Worm (Caenorhabditis elegans) whole organism, young adult: ENCODE measurements around the gene R102.1.
"Not testable (repeated sequence)": the region's sequence is repeated elsewhere in the genome, so short reads cannot be mapped to it uniquely, and the experiment has no call there.

Experiments
- D2030.7 ChIP-seq: fragments of 200-800 bp; sonication (Bioruptor generic); IDR thresholded peaks from 2 replicates; pipeline ENCODE4 v1.3.6; 2022; ENCODE audit warnings: missing genetic modification reagents, missing genetic modification characterization, missing compliant biosample characterization
- F22D6.2 ChIP-seq: sonication (generic microtip); optimal IDR thresholded peaks from 2 replicates; lab custom pipeline; 2016; ENCODE audit warnings: mild to moderate bottlenecking, missing genetic modification characterization, missing compliant biosample characterization
- F52B5.7 ChIP-seq: sonication (generic microtip); optimal IDR thresholded peaks from 2 replicates; lab custom pipeline; 2016; ENCODE audit warnings: mild to moderate bottlenecking, missing genetic modification characterization, missing compliant biosample characterization
- F57C9.4 ChIP-seq: sonication (generic microtip); optimal IDR thresholded peaks from 2 replicates; lab custom pipeline; 2017; ENCODE audit warnings: mild to moderate bottlenecking, missing genetic modification characterization, missing compliant biosample characterization
- Y53G8AR.9 ChIP-seq: fragments of 200-800 bp; sonication (Bioruptor generic); conservative IDR thresholded peaks from 2 replicates; pipeline ENCODE4 v1.3.6; 2022; ENCODE audit warnings: missing genetic modification reagents, missing genetic modification characterization, missing compliant biosample characterization
- Y56A3A.18 ChIP-seq: fragments of 200-800 bp; sonication (Bioruptor generic); IDR thresholded peaks from 2 replicates; pipeline ENCODE4 v1.3.6; 2022; ENCODE audit warnings: missing genetic modification reagents, missing genetic modification characterization, missing compliant biosample characterization
- Y95B8A.8 ChIP-seq: fragments of 200-800 bp; sonication (Bioruptor generic); IDR thresholded peaks from 2 replicates; pipeline ENCODE4 v1.3.6; 2022; ENCODE audit warnings: missing genetic modification reagents, missing genetic modification characterization, missing compliant biosample characterization
- akir-1 ChIP-seq: fragments of 200-800 bp; sonication (Bioruptor generic); optimal IDR thresholded peaks from 2 replicates; lab custom pipeline; 2018; ENCODE audit warnings: mild to moderate bottlenecking, missing genetic modification characterization, moderate library complexity, missing compliant biosample characterization
- ama-1 ChIP-seq, 3 experiments: fragments of 150-350 bp in 1 of 3; sonication (generic microtip) in 2 of 3; optimal IDR thresholded peaks; 2 replicates each; lab custom pipeline; 2014 to 2018; ENCODE audit warnings: missing biosample characterization in 2 of 3, missing genetic modification characterization in 2 of 3, missing genetic modification reagents in 2 of 3
- athp-1 ChIP-seq: sonication (generic microtip); optimal IDR thresholded peaks from 2 replicates; lab custom pipeline; 2017; ENCODE audit warnings: mild to moderate bottlenecking, missing genetic modification characterization, missing compliant biosample characterization
- attf-5 ChIP-seq: fragments of 200-800 bp; sonication (Bioruptor generic); optimal IDR thresholded peaks from 2 replicates; lab custom pipeline; 2018; ENCODE audit warnings: mild to moderate bottlenecking, missing genetic modification characterization, missing compliant biosample characterization
- bed-1 ChIP-seq: fragments of 200-800 bp; sonication (Bioruptor generic); IDR thresholded peaks from 2 replicates; pipeline ENCODE4 v1.3.6; 2022; ENCODE audit warnings: missing genetic modification reagents, missing genetic modification characterization, missing compliant biosample characterization
- cebp-1 ChIP-seq, 2 experiments: fragments of 200-800 bp in 1 of 2; sonication (Bioruptor generic) in 1 of 2; sonication (generic microtip) in 1 of 2; IDR thresholded peaks in 1 of 2; optimal IDR thresholded peaks in 1 of 2; 2 replicates each; pipeline versions ENCODE4 v1.3.6 to Lab custom; 2017 to 2022; ENCODE audit warnings: missing compliant biosample characterization in 2 of 2, missing genetic modification characterization in 2 of 2, mild to moderate bottlenecking in 1 of 2, missing genetic modification reagents in 1 of 2, moderate library complexity in 1 of 2
- efl-1 ChIP-seq: fragments of 150-350 bp; optimal IDR thresholded peaks from 2 replicates; lab custom pipeline; 2014; ENCODE audit warnings: missing biosample characterization, missing genetic modification reagents, missing genetic modification characterization
- egl-44 ChIP-seq: fragments of 200-800 bp; sonication (Bioruptor generic); IDR thresholded peaks from 2 replicates; pipeline ENCODE4 v1.3.6; 2022; ENCODE audit warnings: missing genetic modification reagents, missing genetic modification characterization, missing compliant biosample characterization
- fkh-3 ChIP-seq: sonication (generic microtip); optimal IDR thresholded peaks from 2 replicates; lab custom pipeline; 2016; ENCODE audit warnings: mild to moderate bottlenecking, missing genetic modification characterization, missing compliant biosample characterization
- gei-17 ChIP-seq: fragments of 200-800 bp; sonication (Bioruptor generic); optimal IDR thresholded peaks from 2 replicates; lab custom pipeline; 2018; ENCODE audit warnings: mild to moderate bottlenecking, missing genetic modification characterization, missing compliant biosample characterization
- hrde-1 ChIP-seq: sonication (generic microtip); optimal IDR thresholded peaks from 2 replicates; lab custom pipeline; 2016; ENCODE audit warnings: missing genetic modification characterization, mild to moderate bottlenecking, missing compliant biosample characterization, moderate library complexity, missing genotype, missing genetic modification reagents, borderline replicate concordance
- let-607 ChIP-seq, 2 experiments: fragments of 200-800 bp in 1 of 2; sonication (Bioruptor generic) in 1 of 2; sonication (generic microtip) in 1 of 2; optimal IDR thresholded peaks; 2 replicates each; lab custom pipeline; 2016 to 2018; ENCODE audit warnings: mild to moderate bottlenecking in 2 of 2, missing compliant biosample characterization in 2 of 2, missing genetic modification characterization in 2 of 2, moderate library complexity in 2 of 2, missing genotype in 1 of 2
- lin-26 ChIP-seq: fragments of 200-800 bp; sonication (Bioruptor generic); IDR thresholded peaks from 2 replicates; pipeline ENCODE4 v1.3.6; 2022; ENCODE audit warnings: missing genetic modification reagents, missing genetic modification characterization, missing compliant biosample characterization
- lir-1 ChIP-seq: fragments of 200-800 bp; sonication (Bioruptor generic); conservative IDR thresholded peaks from 2 replicates; pipeline ENCODE4 v1.3.6; 2022; ENCODE audit warnings: missing genetic modification reagents, missing genetic modification characterization, missing compliant biosample characterization
- lsl-1 ChIP-seq: fragments of 200-800 bp; sonication (Bioruptor generic); optimal IDR thresholded peaks from 2 replicates; lab custom pipeline; 2018; ENCODE audit warnings: mild to moderate bottlenecking, missing genetic modification characterization, moderate library complexity, missing compliant biosample characterization
- madf-6 ChIP-seq: fragments of 200-800 bp; sonication (Bioruptor generic); IDR thresholded peaks from 2 replicates; pipeline ENCODE4 v1.3.6; 2022; ENCODE audit warnings: missing genetic modification reagents, missing genetic modification characterization, missing compliant biosample characterization
- mcd-1 ChIP-seq: fragments of 200-800 bp; sonication (Bioruptor generic); IDR thresholded peaks from 2 replicates; pipeline ENCODE4 v1.3.6; 2022; ENCODE audit warnings: missing genetic modification reagents, missing genetic modification characterization, missing compliant biosample characterization
- mel-28 ChIP-seq: sonication (generic microtip); optimal IDR thresholded peaks from 2 replicates; lab custom pipeline; 2016; ENCODE audit warnings: borderline replicate concordance, mild to moderate bottlenecking, missing genetic modification characterization, missing compliant biosample characterization
- nhr-80 ChIP-seq: sonication (generic microtip); optimal IDR thresholded peaks from 2 replicates; lab custom pipeline; 2016; ENCODE audit warnings: missing genetic modification characterization, missing compliant biosample characterization
- pha-4 ChIP-seq: fragments of 150-350 bp; sonication (generic microtip); optimal IDR thresholded peaks from 2 replicates; lab custom pipeline; 2014; ENCODE audit warnings: missing biosample characterization, missing genetic modification reagents, missing genetic modification characterization
- snpc-3.4 ChIP-seq: sonication (generic microtip); optimal IDR thresholded peaks from 2 replicates; lab custom pipeline; 2017; ENCODE audit warnings: missing genetic modification characterization, mild to moderate bottlenecking, missing compliant biosample characterization, antibody characterized with exemption, moderate library complexity, missing genotype, missing genetic modification reagents
- snpc-4 ChIP-seq, 5 experiments: fragments of 150-350 bp in 1 of 5; sonication (generic microtip) in 4 of 5; optimal IDR thresholded peaks; 2 replicates each; lab custom pipeline; 2014 to 2018; ENCODE audit warnings: missing genetic modification characterization in 5 of 5, missing biosample characterization in 3 of 5, antibody characterized with exemption in 2 of 5, mild to moderate bottlenecking in 2 of 5, missing compliant biosample characterization in 2 of 5, missing genotype in 2 of 5, moderate library complexity in 2 of 5, missing genetic modification reagents in 1 of 5
- somi-1 ChIP-seq: fragments of 200-800 bp; sonication (Bioruptor generic); optimal IDR thresholded peaks from 2 replicates; lab custom pipeline; 2018; ENCODE audit warnings: mild to moderate bottlenecking, missing genetic modification characterization, missing compliant biosample characterization
- tbp1 ChIP-seq: fragments of 200-800 bp; sonication (Bioruptor generic); optimal IDR thresholded peaks from 2 replicates; lab custom pipeline; 2018; ENCODE audit warnings: mild to moderate bottlenecking, missing genetic modification characterization, missing compliant biosample characterization
- unc-62 ChIP-seq: fragments of 150-350 bp; optimal IDR thresholded peaks from 2 replicates; lab custom pipeline; 2014; ENCODE audit warnings: missing biosample characterization, missing genetic modification reagents, missing genetic modification characterization
- zim-3 ChIP-seq: sonication (generic microtip); optimal IDR thresholded peaks from 2 replicates; lab custom pipeline; 2017; ENCODE audit warnings: mild to moderate bottlenecking, missing genetic modification characterization, moderate library complexity, missing compliant biosample characterization
- ztf-18 ChIP-seq: sonication (generic microtip); optimal IDR thresholded peaks from 2 replicates; lab custom pipeline; 2016; ENCODE audit warnings: missing genotype, mild to moderate bottlenecking, missing genetic modification characterization, missing compliant biosample characterization
- ztf-25 ChIP-seq: fragments of 200-800 bp; sonication (Bioruptor generic); IDR thresholded peaks from 2 replicates; pipeline ENCODE4 v1.3.6; 2022; ENCODE audit warnings: missing genetic modification reagents, missing genetic modification characterization, missing compliant biosample characterization
- ztf-26 ChIP-seq: sonication (generic microtip); optimal IDR thresholded peaks from 2 replicates; lab custom pipeline; 2017; ENCODE audit warnings: missing genetic modification characterization, missing compliant biosample characterization

R102.1 gene

ce11 chrIV:10682155-10682749, 3.6 kb upstream of the R102.1 start, which contains the start of gene fmo-2:
TSS of gene fmo-2 (plus strand) at chrIV:10682524.
- TF ChIP-seq unc-62 (GFP tag; lab: Kevin White, UChicago): no peak
- TF ChIP-seq F57C9.4 (tag; lab: Kevin White, UChicago): no peak
- TF ChIP-seq Y53G8AR.9: no peak
- no peak for TF ChIP-seq lsl-1
- TF ChIP-seq madf-6 (GFP tag; lab: Robert Waterston, UW): no peak
- no peak for TF ChIP-seq F52B5.7 (tag; lab: Kevin White, UChicago)
- TF ChIP-seq ama-1 (optimal IDR thresholded peaks at IDR 0.05; lab: Kevin White, UChicago): no peak
- TF ChIP-seq ama-1 (GFP tag; optimal IDR thresholded peaks at IDR 0.05; lab: Kevin White, UChicago): no peak
- TF ChIP-seq fkh-3 (tag; lab: Kevin White, UChicago): no peak
- no peak for TF ChIP-seq attf-5 (GFP tag; lab: Kevin White, UChicago)
- TF ChIP-seq mcd-1 (GFP tag; lab: Robert Waterston, UW): no peak
- no peak for TF ChIP-seq tbp1 (GFP tag; lab: Kevin White, UChicago)
- TF ChIP-seq egl-44 (GFP tag; lab: Robert Waterston, UW): no peak
- no peak for TF ChIP-seq F22D6.2 (tag; lab: Kevin White, UChicago)
- TF ChIP-seq lin-26 (GFP tag; lab: Robert Waterston, UW): no peak
- TF ChIP-seq snpc-3.4 (tag; lab: Kevin White, UChicago): no peak
- no peak for TF ChIP-seq let-607 (tag; optimal IDR thresholded peaks at IDR 0.05; lab: Kevin White, UChicago)
- TF ChIP-seq cebp-1 (GFP tag; IDR thresholded peaks at IDR 0.05; lab: Robert Waterston, UW): no peak
- TF ChIP-seq cebp-1 (tag; optimal IDR thresholded peaks at IDR 0.05; lab: Kevin White, UChicago): no peak
- TF ChIP-seq athp-1: no peak
- TF ChIP-seq ztf-25 (GFP tag; lab: Robert Waterston, UW): no peak

- TF ChIP-seq zim-3 (tag; lab: Kevin White, UChicago); pha-4 (tag; lab: Kevin White, UChicago); snpc-4 (GFP tag; optimal IDR thresholded peaks at IDR 0.05; lab: Kevin White, UChicago); snpc-4 (tag; optimal IDR thresholded peaks at IDR 0.05; lab: Kevin White, UChicago): not testable (repeated sequence)
These were observed 1.5 kb downstream of the R102.1 start, which contains the start of gene R102.2 for ce11 chrIV:10687307-10687706. TSS of gene R102.2 (plus strand) at chrIV:10687607.

- no peak for TF ChIP-seq bed-1 (GFP tag; lab: Robert Waterston, UW)
- TF ChIP-seq ztf-18 (tag; lab: Kevin White, UChicago): no peak
- no peak for TF ChIP-seq ztf-25 (GFP tag; lab: Robert Waterston, UW)
- no peak for TF ChIP-seq D2030.7 (GFP tag; lab: Robert Waterston, UW)
- TF ChIP-seq efl-1 (GFP tag; lab: Kevin White, UChicago): no peak
- no peak for TF ChIP-seq unc-62 (GFP tag; lab: Kevin White, UChicago)
- TF ChIP-seq Y56A3A.18 (GFP tag; lab: Robert Waterston, UW): no peak
- no peak for TF ChIP-seq somi-1 (GFP tag; lab: Kevin White, UChicago)
- no peak for TF ChIP-seq gei-17 (GFP tag; lab: Kevin White, UChicago)
These were observed 3.2 kb downstream of the R102.1 start, which contains the start of gene R102.3 for ce11 chrIV:10688972-10689567. TSS of gene R102.3 (plus strand) at chrIV:10689517.

- TF ChIP-seq hrde-1 (tag; lab: Kevin White, UChicago) (no peak), pha-4 (tag; lab: Kevin White, UChicago) (no peak), ztf-26 (no peak), Y95B8A.8 (GFP tag; lab: Robert Waterston, UW) (no peak), nhr-80 (tag; lab: Kevin White, UChicago) (no peak), lir-1 (GFP tag; lab: Robert Waterston, UW) (no peak), let-607 (tag; optimal IDR thresholded peaks at IDR 0.05; lab: Kevin White, UChicago) (no peak), ztf-18 (tag; lab: Kevin White, UChicago) (no peak), akir-1 (no peak), mel-28 (tag; lab: Kevin White, UChicago) (no peak)
These were observed 4.3 kb downstream of the R102.1 start, which contains the start of gene R102.8 for ce11 chrIV:10690139-10690538. TSS of gene R102.8 (minus strand) at chrIV:10690239.
